Worm (Caenorhabditis elegans) whole organism, L4 larva: ENCODE measurements around the gene pak-2.

Source experiments
- F44E2.7 ChIP-seq: fragments of 200-800 bp; sonication (Bioruptor generic); IDR thresholded peaks from 2 replicates; pipeline ENCODE4 v2.1.2; 2022; ENCODE audit warnings: missing genetic modification characterization, missing compliant biosample characterization
- ama-1 ChIP-seq: fragments of 150-350 bp; optimal IDR thresholded peaks from 2 replicates; lab custom pipeline; 2014; ENCODE audit warnings: inconsistent platforms, mixed read lengths
- lin-15B ChIP-seq: fragments of 150-350 bp; sonication (generic microtip); optimal IDR thresholded peaks from 3 replicates; lab custom pipeline; 2014; ENCODE audit warnings: missing biosample characterization, missing genetic modification characterization
- lin-39 ChIP-seq: fragments of 150-350 bp; optimal IDR thresholded peaks from 2 replicates; lab custom pipeline; 2014; ENCODE audit warnings: missing biosample characterization, missing genetic modification reagents, missing genetic modification characterization
- mdl-1 ChIP-seq, 2 experiments: fragments of 150-350 bp in 1 of 2; sonication (generic microtip) in 1 of 2; optimal IDR thresholded peaks; 2 replicates each; lab custom pipeline; 2014 to 2017; ENCODE audit warnings: missing biosample characterization in 2 of 2, missing genetic modification characterization in 2 of 2
- nhr-41 ChIP-seq: fragments of 200-800 bp; sonication (Bioruptor generic); IDR thresholded peaks from 2 replicates; pipeline ENCODE4 v1.3.6; 2022; ENCODE audit warnings: missing genetic modification reagents, missing genetic modification characterization, missing compliant biosample characterization
- pha-4 ChIP-seq, 2 experiments: fragments of 150-350 bp in 1 of 2; fragments of 200-800 bp in 1 of 2; sonication (Bioruptor generic) in 1 of 2; IDR thresholded peaks in 1 of 2; optimal IDR thresholded peaks in 1 of 2; 2 replicates each; pipeline versions ENCODE4 v1.3.6 to Lab custom; 2014 to 2022; ENCODE audit warnings: missing genetic modification characterization in 2 of 2, missing genetic modification reagents in 2 of 2, missing biosample characterization in 1 of 2, missing compliant biosample characterization in 1 of 2
- snpc-4 ChIP-seq: fragments of 150-350 bp; optimal IDR thresholded peaks from 2 replicates; lab custom pipeline; 2014; ENCODE audit warnings: missing biosample characterization, missing genetic modification characterization
- unc-130 ChIP-seq: sonication (generic microtip); optimal IDR thresholded peaks from 2 replicates; lab custom pipeline; 2016; ENCODE audit warnings: missing genetic modification reagents, missing genetic modification characterization, missing compliant biosample characterization
- unc-39 ChIP-seq: sonication (generic microtip); optimal IDR thresholded peaks from 2 replicates; lab custom pipeline; 2017; ENCODE audit warnings: missing biosample characterization, missing genetic modification characterization
- zag-1 ChIP-seq: fragments of 150-350 bp; optimal IDR thresholded peaks from 2 replicates; lab custom pipeline; 2014; ENCODE audit warnings: missing biosample characterization, missing genetic modification characterization

DNA sequence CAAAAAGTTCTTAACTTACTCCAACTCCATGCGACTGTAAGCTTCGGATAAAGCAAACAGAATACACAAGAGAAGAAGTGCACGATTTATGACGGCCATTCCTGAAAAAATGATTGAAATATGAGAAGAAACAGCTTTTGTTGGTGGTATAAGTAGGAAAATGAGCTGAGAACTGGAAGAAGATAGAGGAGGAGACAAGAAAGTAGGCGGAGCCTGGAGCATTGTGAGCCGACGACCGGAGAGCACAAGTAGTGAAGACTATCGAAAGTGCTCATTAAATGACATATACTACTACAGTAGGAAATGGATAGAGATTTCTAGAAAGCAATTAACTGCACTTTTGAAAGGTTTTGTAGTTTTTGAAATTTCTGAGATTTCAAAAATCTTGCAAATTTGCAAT lies 26.3 kb upstream of the pak-2 start, which contains the start of gene nlp-80:
- TF ChIP-seq snpc-4 (tag; lab: Kevin White, UChicago) (no peak), nhr-41 (GFP tag; lab: Robert Waterston, UW) (no peak), lin-39 (tag; lab: Kevin White, UChicago) (no peak), mdl-1 (tag; optimal IDR thresholded peaks at IDR 0.05; lab: Kevin White, UChicago) (no peak), lin-15B (no peak), unc-39 (tag; lab: Kevin White, UChicago) (no peak), unc-130 (GFP tag; lab: Kevin White, UChicago) (no peak), zag-1 (tag; lab: Kevin White, UChicago) (no peak), ama-1 (lab: Kevin White, UChicago) (no peak), pha-4 (GFP tag; IDR thresholded peaks at IDR 0.05; lab: Robert Waterston, UW) (no peak), pha-4 (tag; optimal IDR thresholded peaks at IDR 0.05; lab: Kevin White, UChicago) (no peak), F44E2.7 (GFP tag; lab: Robert Waterston, UW) (no peak)
